Worm (Caenorhabditis elegans): ENCODE results near the gene slc-46A.

Gene slc-46A

DNA sequence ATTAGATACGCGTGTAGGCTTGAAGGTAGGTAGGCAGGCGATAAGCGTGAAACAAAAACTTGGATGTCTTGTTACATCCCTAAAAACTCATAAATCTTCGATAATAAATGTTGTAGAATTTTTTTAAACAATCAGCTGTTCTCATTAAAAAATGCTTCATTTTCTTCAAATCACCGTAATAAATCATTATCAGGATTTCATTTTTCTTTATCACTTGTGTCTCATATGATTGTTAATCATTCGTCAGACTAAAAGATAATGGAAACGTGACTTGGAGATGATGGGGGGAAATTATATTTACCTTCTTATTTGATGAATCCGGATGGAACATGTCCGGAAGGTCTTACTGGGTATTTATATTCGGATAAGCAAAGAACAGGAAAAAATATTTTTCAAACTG lies 14.4 kb downstream of the slc-46A start:
- TF ChIP-seq elt-2 (tag; optimal IDR thresholded peaks at IDR 0.05) (peak; percentile 4), fkh-10 (GFP tag; optimal IDR thresholded peaks at IDR 0.05) (no peak)

DNA sequence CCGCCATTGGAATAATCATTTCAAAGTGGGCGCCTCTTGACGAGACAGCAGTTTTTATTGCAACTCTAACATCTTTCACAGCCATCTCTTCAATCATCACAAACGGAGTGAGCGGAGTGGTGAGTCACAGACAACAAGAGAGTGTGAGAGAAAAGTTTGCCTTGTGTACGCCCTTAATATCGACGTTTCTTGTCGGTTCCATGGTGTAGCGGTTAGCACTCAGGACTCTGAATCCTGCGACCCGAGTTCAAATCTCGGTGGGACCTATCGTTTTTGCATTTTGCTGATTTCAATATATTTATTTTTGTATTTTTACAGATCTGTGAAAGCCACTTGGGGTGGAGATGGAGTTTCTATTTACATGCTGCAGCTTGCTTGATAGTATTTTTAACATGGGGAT lies 15.5 kb downstream of the slc-46A start:
- TF ChIP-seq Y22D7AL.16 (tag; optimal IDR thresholded peaks at IDR 0.05) = peak; percentile 63
- no peak for TF ChIP-seq unc-42 (tag; optimal IDR thresholded peaks at IDR 0.05)
- TF ChIP-seq K02D7.2 (tag; optimal IDR thresholded peaks at IDR 0.05) = peak; percentile 17
- peak; percentile 30 for TF ChIP-seq dve-1 (tag; optimal IDR thresholded peaks at IDR 0.05)
- peak; percentile 3 for TF ChIP-seq pqm-1 (tag; optimal IDR thresholded peaks at IDR 0.05)
- no peak for TF ChIP-seq hlh-6 (tag; optimal IDR thresholded peaks at IDR 0.05)
- no peak for TF ChIP-seq hlh-30 (tag; optimal IDR thresholded peaks at IDR 0.05; ENCODE audit: insufficient read depth)
- 0 out of 2 replicates have a peak, but pooled peaks have one; percentile 64 for TF ChIP-seq ceh-45 (GFP tag; IDR thresholded peaks at IDR 0.05)
- no peak for TF ChIP-seq pha-4 (tag; optimal IDR thresholded peaks at IDR 0.05)
- TF ChIP-seq ceh-24 (tag; optimal IDR thresholded peaks at IDR 0.05) = peak; percentile 15
- no peak for TF ChIP-seq npax-4 (tag; optimal IDR thresholded peaks at IDR 0.05)
- peak; percentile 22; the same call in 1 of the 2 replicates for TF ChIP-seq sox-2 (GFP tag; IDR thresholded peaks at IDR 0.05)
- TF ChIP-seq F13H6.1 (tag; optimal IDR thresholded peaks at IDR 0.05) = peak; percentile 35
- TF ChIP-seq lim-6 (tag; optimal IDR thresholded peaks at IDR 0.05) = no peak
- peak; percentile 43 for TF ChIP-seq C08G9.2 (tag; optimal IDR thresholded peaks at IDR 0.05)
- peak; percentile 67 for TF ChIP-seq ttx-3 (tag; optimal IDR thresholded peaks at IDR 0.05)
- TF ChIP-seq odd-2 (tag; optimal IDR thresholded peaks at IDR 0.05) = no peak
- peak; percentile 35 for TF ChIP-seq ceh-31 (tag; optimal IDR thresholded peaks at IDR 0.05)
- TF ChIP-seq unc-3 (GFP tag; conservative IDR thresholded peaks at IDR 0.05) = 0 out of 2 replicates have a peak, but pooled peaks have one; percentile 41
- no peak for TF ChIP-seq unc-3 (tag; optimal IDR thresholded peaks at IDR 0.05)
- peak; percentile 38 for TF ChIP-seq pha-2 (tag; optimal IDR thresholded peaks at IDR 0.05)
- no peak for TF ChIP-seq elt-4 (tag; optimal IDR thresholded peaks at IDR 0.05)
- peak; percentile 22 for TF ChIP-seq nhr-232 (tag; optimal IDR thresholded peaks at IDR 0.05)
- TF ChIP-seq T23F11.4 (GFP tag; optimal IDR thresholded peaks at IDR 0.05) = no peak
- peak; percentile 72 for TF ChIP-seq elt-2 (tag; optimal IDR thresholded peaks at IDR 0.05)
- no peak for TF ChIP-seq madf-2 (tag; optimal IDR thresholded peaks at IDR 0.05)
- no peak for TF ChIP-seq mec-3 (tag; optimal IDR thresholded peaks at IDR 0.05; ENCODE audit: borderline replicate concordance)
- TF ChIP-seq sox-4 (tag; optimal IDR thresholded peaks at IDR 0.05) = peak; percentile 73
- TF ChIP-seq sdc-2 (tag; optimal IDR thresholded peaks at IDR 0.05) = peak; percentile 16
- TF ChIP-seq hlh-13 (GFP tag; optimal IDR thresholded peaks at IDR 0.05) = peak; percentile 68
- TF ChIP-seq ceh-2 (tag; optimal IDR thresholded peaks at IDR 0.05) = peak; percentile 27
- peak; percentile 0 for TF ChIP-seq zip-5 (tag; optimal IDR thresholded peaks at IDR 0.05)
- TF ChIP-seq ceh-48 (tag; optimal IDR thresholded peaks at IDR 0.05) = no peak
- peak; percentile 78 for TF ChIP-seq gmeb-2 (tag; optimal IDR thresholded peaks at IDR 0.05)
- TF ChIP-seq ref-2 (tag; optimal IDR thresholded peaks at IDR 0.05) = no peak
- no peak for TF ChIP-seq fkh-10 (GFP tag; optimal IDR thresholded peaks at IDR 0.05)
- no peak for TF ChIP-seq ceh-9 (tag; optimal IDR thresholded peaks at IDR 0.05)
- peak; percentile 61 for TF ChIP-seq lin-11 (tag; optimal IDR thresholded peaks at IDR 0.05)
- TF ChIP-seq nfya-1 (tag; optimal IDR thresholded peaks at IDR 0.05) = peak; percentile 20
- TF ChIP-seq fkh-6 (tag; optimal IDR thresholded peaks at IDR 0.05) = peak; percentile 58
- TF ChIP-seq K09A11.1 (tag; optimal IDR thresholded peaks at IDR 0.05; ENCODE audit: insufficient read depth) = peak; percentile 50
- peak; percentile 45 for TF ChIP-seq tbx-2 (tag; optimal IDR thresholded peaks at IDR 0.05)
- TF ChIP-seq hlh-8 (tag; optimal IDR thresholded peaks at IDR 0.05) = peak; percentile 19
- TF ChIP-seq ahr-1 (tag; optimal IDR thresholded peaks at IDR 0.05) = no peak
- TF ChIP-seq ceh-19 (GFP tag; optimal IDR thresholded peaks at IDR 0.05) = peak; percentile 63
- TF ChIP-seq ama-1 (optimal IDR thresholded peaks at IDR 0.05) = no peak
- TF ChIP-seq ceh-30 (tag; optimal IDR thresholded peaks at IDR 0.05) = no peak
- peak; percentile 57 for TF ChIP-seq ceh-14 (tag; optimal IDR thresholded peaks at IDR 0.05)
- no peak for TF ChIP-seq pros-1 (tag; optimal IDR thresholded peaks at IDR 0.05)
- peak; percentile 60 for TF ChIP-seq fax-1 (tag; optimal IDR thresholded peaks at IDR 0.05)
- no peak for TF ChIP-seq pat-9 (tag; optimal IDR thresholded peaks at IDR 0.05)
